Fruit fly (Drosophila melanogaster) whole organism, embryonic: Measurements from ENCODE around the gene eEF1delta.

Experiments used
- Atf3 ChIP-seq: fragments of 200-800 bp; sonication (Bioruptor generic); optimal IDR thresholded peaks from 3 replicates; lab custom pipeline; 2016; ENCODE audit warnings: missing biosample characterization, missing genetic modification characterization
- Atf6 ChIP-seq: fragments of 200-800 bp; sonication (Bioruptor generic); IDR thresholded peaks from 2 replicates; pipeline ENCODE4 v1.3.6; 2022; ENCODE audit warnings: missing biosample characterization, missing genetic modification characterization
- Bdp1 ChIP-seq: fragments of 200-800 bp; sonication (Bioruptor generic); optimal IDR thresholded peaks from 3 replicates; lab custom pipeline; 2016; ENCODE audit warnings: missing biosample characterization, missing genetic modification characterization
- CG10274 ChIP-seq: fragments of 200-800 bp; sonication (Bioruptor generic); optimal IDR thresholded peaks from 3 replicates; lab custom pipeline; 2017; ENCODE audit warnings: missing biosample characterization, mild to moderate bottlenecking, missing genetic modification characterization
- CG11093 ChIP-seq: fragments of 200-800 bp; sonication (Bioruptor generic); IDR thresholded peaks from 3 replicates; pipeline ENCODE4 v1.3.6; 2022; ENCODE audit warnings: missing biosample characterization, missing genetic modification characterization
- CG14860 ChIP-seq: fragments of 200-800 bp; sonication (Bioruptor generic); IDR thresholded peaks from 3 replicates; pipeline ENCODE4 v1.3.6; 2022; ENCODE audit warnings: missing biosample characterization, missing genetic modification characterization; ENCODE audit not compliant: partially characterized antibody
- CG1603 ChIP-seq: fragments of 200-800 bp; sonication (Bioruptor generic); optimal IDR thresholded peaks from 2 replicates; lab custom pipeline; 2019; ENCODE audit warnings: missing biosample characterization, mild to moderate bottlenecking, missing genetic modification characterization, moderate library complexity
- CG17186 ChIP-seq: fragments of 200-800 bp; sonication (Bioruptor generic); optimal IDR thresholded peaks from 3 replicates; lab custom pipeline; 2017; ENCODE audit warnings: missing biosample characterization, missing genetic modification reagents, missing genetic modification characterization
- CG43689 ChIP-seq: fragments of 200-800 bp; sonication (Bioruptor generic); IDR thresholded peaks from 2 replicates; pipeline ENCODE4 v1.3.6; 2022; ENCODE audit warnings: missing biosample characterization, missing genetic modification characterization
- CG5245 ChIP-seq: fragments of 200-800 bp; sonication (Bioruptor generic); optimal IDR thresholded peaks from 3 replicates; lab custom pipeline; 2016; ENCODE audit warnings: missing biosample characterization, missing genetic modification characterization
- CG6272 ChIP-seq: fragments of 200-800 bp; sonication (Bioruptor generic); IDR thresholded peaks from 2 replicates; pipeline ENCODE4 v1.3.6; 2022; ENCODE audit warnings: missing biosample characterization, missing genetic modification characterization
- CG6689 ChIP-seq: fragments of 200-800 bp; sonication (Bioruptor generic); IDR thresholded peaks from 2 replicates; pipeline ENCODE4 v1.3.6; 2022; ENCODE audit warnings: missing biosample characterization, missing genetic modification characterization
- CG6765 ChIP-seq: fragments of 200-800 bp; sonication (Bioruptor generic); optimal IDR thresholded peaks from 3 replicates; lab custom pipeline; 2017; ENCODE audit warnings: missing biosample characterization, mild to moderate bottlenecking, missing genetic modification characterization
- CG7786 ChIP-seq: fragments of 200-800 bp; sonication (Bioruptor generic); optimal IDR thresholded peaks from 2 replicates; lab custom pipeline; 2016; ENCODE audit warnings: missing biosample characterization, missing genetic modification characterization
- CG7928 ChIP-seq: fragments of 200-800 bp; sonication (Bioruptor generic); optimal IDR thresholded peaks from 2 replicates; lab custom pipeline; 2017; ENCODE audit warnings: missing biosample characterization, mild to moderate bottlenecking, missing genetic modification characterization
- CG7963 ChIP-seq: fragments of 200-800 bp; sonication (Bioruptor generic); IDR thresholded peaks from 3 replicates; pipeline ENCODE4 v1.3.6; 2022; ENCODE audit warnings: missing biosample characterization, missing genetic modification characterization; ENCODE audit not compliant: partially characterized antibody
- CG8924 ChIP-seq: fragments of 200-800 bp; optimal IDR thresholded peaks from 3 replicates; lab custom pipeline; 2019; ENCODE audit warnings: missing biosample characterization, mild to moderate bottlenecking, missing genetic modification characterization, moderate library complexity
- Camta ChIP-seq: fragments of 200-800 bp; sonication (Bioruptor generic); optimal IDR thresholded peaks from 2 replicates; lab custom pipeline; 2016; ENCODE audit warnings: missing biosample characterization, missing genetic modification characterization
- Dbx ChIP-seq: fragments of 200-800 bp; sonication (Bioruptor generic); IDR thresholded peaks from 3 replicates; pipeline ENCODE4 v1.3.6; 2022; ENCODE audit warnings: missing biosample characterization, missing genetic modification characterization
- Doc3 ChIP-seq: fragments of 200-800 bp; sonication (Bioruptor generic); IDR thresholded peaks from 3 replicates; pipeline ENCODE4 v1.3.6; 2022; ENCODE audit warnings: missing biosample characterization, missing genetic modification characterization; ENCODE audit not compliant: partially characterized antibody
- HHEX ChIP-seq: fragments of 200-800 bp; sonication (Bioruptor generic); optimal IDR thresholded peaks from 3 replicates; lab custom pipeline; 2017; ENCODE audit warnings: missing biosample characterization, mild to moderate bottlenecking, missing genetic modification characterization, missing genetic modification reagents
- HLH3B ChIP-seq: fragments of 200-800 bp; sonication (Bioruptor generic); IDR thresholded peaks from 2 replicates; pipeline ENCODE4 v1.3.6; 2022; ENCODE audit warnings: missing biosample characterization, missing genetic modification characterization
- HmgD ChIP-seq: fragments of 200-800 bp; sonication (Bioruptor generic); optimal IDR thresholded peaks from 3 replicates; lab custom pipeline; 2016; ENCODE audit warnings: missing biosample characterization, missing genetic modification characterization
- Lpt ChIP-seq: fragments of >200 bp; optimal IDR thresholded peaks from 2 replicates; lab custom pipeline; 2018; ENCODE audit warnings: missing biosample characterization, missing genetic modification characterization
- MTF-1 ChIP-seq: fragments of 200-800 bp; sonication (Bioruptor generic); optimal IDR thresholded peaks from 2 replicates; lab custom pipeline; 2018; ENCODE audit warnings: missing biosample characterization, mild to moderate bottlenecking, missing genetic modification characterization, borderline replicate concordance
- NfI ChIP-seq: fragments of 200-800 bp; sonication (Bioruptor generic); optimal IDR thresholded peaks from 3 replicates; lab custom pipeline; 2018; ENCODE audit warnings: missing biosample characterization, mild to moderate bottlenecking, missing genetic modification characterization, moderate library complexity
- Oli ChIP-seq: fragments of 200-800 bp; sonication (Bioruptor generic); optimal IDR thresholded peaks from 2 replicates; lab custom pipeline; 2018; ENCODE audit warnings: missing biosample characterization, mild to moderate bottlenecking, missing genetic modification characterization, moderate library complexity
- Pdp1 ChIP-seq, 2 experiments: fragments of 200-800 bp; sonication (Bioruptor generic); optimal IDR thresholded peaks; 3 replicates each; lab custom pipeline; 2016; ENCODE audit warnings: missing biosample characterization in 2 of 2, missing genetic modification characterization in 2 of 2, mild to moderate bottlenecking in 1 of 2, moderate library complexity in 1 of 2
- Rx ChIP-seq: fragments of 200-800 bp; sonication (Bioruptor generic); IDR thresholded peaks from 2 replicates; pipeline ENCODE4 v1.3.6; 2022; ENCODE audit warnings: missing biosample characterization, missing genetic modification characterization
- Usf ChIP-seq: fragments of 200-800 bp; sonication (Bioruptor generic); optimal IDR thresholded peaks from 2 replicates; lab custom pipeline; 2017; ENCODE audit warnings: missing genotype, missing biosample characterization, missing genetic modification characterization
- amos ChIP-seq: fragments of 200-800 bp; sonication (Bioruptor generic); IDR thresholded peaks from 2 replicates; pipeline ENCODE4 v1.3.6; 2022; ENCODE audit warnings: missing biosample characterization, missing genetic modification characterization; ENCODE audit not compliant: partially characterized antibody
- chif ChIP-seq, 2 experiments: fragments of 200-800 bp; sonication (Bioruptor generic); optimal IDR thresholded peaks; 3 replicates each; lab custom pipeline; 2016; ENCODE audit warnings: missing biosample characterization in 2 of 2, missing genetic modification characterization in 2 of 2
- croc ChIP-seq: fragments of 200-800 bp; sonication (Bioruptor generic); conservative IDR thresholded peaks from 3 replicates; pipeline ENCODE4 v1.3.6; 2022; ENCODE audit warnings: missing biosample characterization, missing genetic modification characterization
- emc ChIP-seq: fragments of 200-800 bp; sonication (Bioruptor generic); optimal IDR thresholded peaks from 2 replicates; lab custom pipeline; 2016; ENCODE audit warnings: missing biosample characterization, missing genetic modification characterization
- en ChIP-seq: fragments of 200-800 bp; sonication (Bioruptor generic); optimal IDR thresholded peaks from 2 replicates; lab custom pipeline; 2016; ENCODE audit warnings: missing biosample characterization, missing genetic modification characterization
- jing ChIP-seq: fragments of 200-800 bp; sonication (Bioruptor generic); optimal IDR thresholded peaks from 2 replicates; lab custom pipeline; 2018; ENCODE audit warnings: missing biosample characterization, mild to moderate bottlenecking, missing genetic modification characterization
- lola ChIP-seq, 3 experiments: fragments of >200 bp in 2 of 3; fragments of 200-800 bp in 1 of 3; sonication (Bioruptor generic) in 1 of 3; optimal IDR thresholded peaks; 2 replicates each; lab custom pipeline; 2017 to 2019; ENCODE audit warnings: missing biosample characterization in 3 of 3, missing genetic modification characterization in 3 of 3, mild to moderate bottlenecking in 1 of 3, moderate library complexity in 1 of 3
- onecut ChIP-seq: fragments of 200-800 bp; sonication (Bioruptor generic); IDR thresholded peaks from 2 replicates; pipeline ENCODE4 v1.3.6; 2022; ENCODE audit warnings: missing biosample characterization, missing genetic modification characterization
- otp ChIP-seq: fragments of 200-800 bp; sonication (Bioruptor generic); IDR thresholded peaks from 3 replicates; pipeline ENCODE4, ENCODE4 v1.3.6; 2022; ENCODE audit warnings: missing biosample characterization, missing genetic modification characterization
- peb ChIP-seq: fragments of 200-800 bp; sonication (Bioruptor generic); IDR thresholded peaks from 2 replicates; pipeline ENCODE4 v1.3.6; 2022; ENCODE audit warnings: missing biosample characterization, missing genetic modification characterization
- pfk ChIP-seq: fragments of 200-800 bp; sonication (Bioruptor generic); optimal IDR thresholded peaks from 2 replicates; lab custom pipeline; 2018; ENCODE audit warnings: missing biosample characterization, mild to moderate bottlenecking, missing genetic modification characterization, moderate library complexity
- run ChIP-seq: fragments of 200-800 bp; sonication (Bioruptor generic); optimal IDR thresholded peaks from 3 replicates; lab custom pipeline; 2018; ENCODE audit warnings: missing biosample characterization, mild to moderate bottlenecking, missing genetic modification characterization
- sd ChIP-seq: fragments of 200-800 bp; sonication (Bioruptor generic); optimal IDR thresholded peaks from 3 replicates; lab custom pipeline; 2018; ENCODE audit warnings: missing biosample characterization, mild to moderate bottlenecking, missing genetic modification characterization, moderate library complexity
- sim ChIP-seq: fragments of 200-800 bp; sonication (Bioruptor generic); IDR thresholded peaks from 2 replicates; pipeline ENCODE4 v1.3.6; 2022; ENCODE audit warnings: missing biosample characterization, missing genetic modification characterization
- tgo ChIP-seq: fragments of 200-800 bp; sonication (Bioruptor generic); IDR thresholded peaks from 3 replicates; pipeline ENCODE4 v1.3.6; 2022; ENCODE audit warnings: missing biosample characterization, missing genetic modification characterization
- trem ChIP-seq: fragments of 200-800 bp; optimal IDR thresholded peaks from 3 replicates; lab custom pipeline; 2019; ENCODE audit warnings: missing biosample characterization, mild to moderate bottlenecking, missing genetic modification characterization, moderate library complexity

The eEF1delta gene

DNA sequence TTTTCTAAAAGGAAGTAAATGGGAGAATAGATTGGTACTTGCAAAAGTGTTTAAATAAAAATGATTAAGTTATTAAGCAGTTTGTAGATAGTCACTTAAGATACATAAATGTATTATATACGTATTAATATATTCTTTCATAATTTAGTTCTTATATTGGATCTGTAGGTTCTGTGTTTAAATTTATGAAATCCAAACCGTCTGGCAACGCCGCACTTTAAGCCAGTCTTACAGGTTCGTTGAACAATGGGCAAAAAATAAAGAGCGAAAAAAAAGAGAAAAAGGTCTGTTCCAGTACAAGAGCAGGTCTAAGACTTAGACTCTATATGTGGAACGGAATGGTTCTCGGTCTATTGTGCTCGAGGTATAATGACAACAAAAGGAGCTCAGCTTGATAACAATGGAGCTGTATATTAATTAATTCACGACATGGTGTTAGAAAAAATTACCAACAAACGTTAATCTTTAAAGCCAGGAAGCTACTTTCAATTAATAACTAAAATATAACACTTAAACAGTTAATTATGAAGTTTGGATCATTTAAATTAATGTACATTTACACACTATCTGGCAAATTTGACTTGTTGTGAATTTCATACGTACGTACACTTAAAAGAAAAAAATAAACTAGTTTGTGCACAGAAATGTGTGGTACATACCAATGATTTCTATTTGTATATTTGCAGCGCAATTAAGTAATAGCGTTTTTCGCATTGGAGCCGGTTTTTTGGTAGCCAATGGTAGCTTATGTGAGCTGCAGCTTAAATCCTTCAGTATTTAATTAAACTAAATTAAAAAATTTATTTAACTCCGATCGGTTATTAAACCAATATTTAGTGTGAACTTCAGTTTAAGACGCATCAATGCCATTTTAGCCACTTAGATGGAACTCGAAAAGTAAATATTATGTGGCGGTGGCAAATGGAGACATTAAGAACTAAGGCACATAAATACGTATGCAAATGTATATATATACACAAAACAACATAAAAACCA is 23.2 kb upstream of the eEF1delta start, which contains the start of gene CG5731 (continued):
- no peak for TF ChIP-seq CG6272
- peak; percentile 10 for TF ChIP-seq trem (tag; lab: Kevin White, UChicago)
- TF ChIP-seq Dbx (GFP tag; lab: Robert Waterston, UW) = no peak
- TF ChIP-seq CG5245 (GFP tag; lab: Kevin White, UChicago) = no peak
- no peak for TF ChIP-seq Atf3 (GFP tag; lab: Kevin White, UChicago)
- TF ChIP-seq sd (tag; lab: Kevin White, UChicago) = no peak
- no peak for TF ChIP-seq CG7786
- no peak for TF ChIP-seq otp (GFP tag; lab: Robert Waterston, UW)
- peak; percentile 2 for TF ChIP-seq CG8924
- TF ChIP-seq NfI (GFP tag; lab: Kevin White, UChicago) = no peak
- TF ChIP-seq CG7963 (GFP tag; lab: Robert Waterston, UW) = no peak
- TF ChIP-seq CG14860 (GFP tag; lab: Robert Waterston, UW) = no peak
- TF ChIP-seq emc (GFP tag; lab: Kevin White, UChicago) = no peak
- TF ChIP-seq chif (GFP tag; optimal IDR thresholded peaks at IDR 0.05; lab: Kevin White, UChicago) = no peak
- TF ChIP-seq HmgD (GFP tag; lab: Kevin White, UChicago) = no peak
- TF ChIP-seq onecut (GFP tag; lab: Robert Waterston, UW) = no peak
- no peak for TF ChIP-seq Camta
- TF ChIP-seq tgo (GFP tag; lab: Robert Waterston, UW) = no peak
- TF ChIP-seq CG6765 (GFP tag; lab: Kevin White, UChicago) = no peak
- no peak for TF ChIP-seq en (GFP tag; lab: Kevin White, UChicago)
- no peak for TF ChIP-seq CG43689 (GFP tag; lab: Robert Waterston, UW)
- no peak for TF ChIP-seq CG11093 (GFP tag; lab: Robert Waterston, UW)
- no peak for TF ChIP-seq Rx (GFP tag; lab: Robert Waterston, UW)
- TF ChIP-seq peb (GFP tag; lab: Robert Waterston, UW) = no peak
- TF ChIP-seq Atf6 (GFP tag; lab: Robert Waterston, UW) = no peak
- peak; percentile 89 for TF ChIP-seq pfk (GFP tag; lab: Kevin White, UChicago)
- TF ChIP-seq lola (GFP tag; optimal IDR thresholded peaks at IDR 0.05; lab: Kevin White, UChicago) = no peak
- no peak for TF ChIP-seq CG17186 (GFP tag; lab: Kevin White, UChicago)
- TF ChIP-seq amos (GFP tag; lab: Robert Waterston, UW) = no peak
- TF ChIP-seq CG7928 (GFP tag; lab: Kevin White, UChicago) = no peak
- TF ChIP-seq, all 482 proteins: peak for 24

DNA sequence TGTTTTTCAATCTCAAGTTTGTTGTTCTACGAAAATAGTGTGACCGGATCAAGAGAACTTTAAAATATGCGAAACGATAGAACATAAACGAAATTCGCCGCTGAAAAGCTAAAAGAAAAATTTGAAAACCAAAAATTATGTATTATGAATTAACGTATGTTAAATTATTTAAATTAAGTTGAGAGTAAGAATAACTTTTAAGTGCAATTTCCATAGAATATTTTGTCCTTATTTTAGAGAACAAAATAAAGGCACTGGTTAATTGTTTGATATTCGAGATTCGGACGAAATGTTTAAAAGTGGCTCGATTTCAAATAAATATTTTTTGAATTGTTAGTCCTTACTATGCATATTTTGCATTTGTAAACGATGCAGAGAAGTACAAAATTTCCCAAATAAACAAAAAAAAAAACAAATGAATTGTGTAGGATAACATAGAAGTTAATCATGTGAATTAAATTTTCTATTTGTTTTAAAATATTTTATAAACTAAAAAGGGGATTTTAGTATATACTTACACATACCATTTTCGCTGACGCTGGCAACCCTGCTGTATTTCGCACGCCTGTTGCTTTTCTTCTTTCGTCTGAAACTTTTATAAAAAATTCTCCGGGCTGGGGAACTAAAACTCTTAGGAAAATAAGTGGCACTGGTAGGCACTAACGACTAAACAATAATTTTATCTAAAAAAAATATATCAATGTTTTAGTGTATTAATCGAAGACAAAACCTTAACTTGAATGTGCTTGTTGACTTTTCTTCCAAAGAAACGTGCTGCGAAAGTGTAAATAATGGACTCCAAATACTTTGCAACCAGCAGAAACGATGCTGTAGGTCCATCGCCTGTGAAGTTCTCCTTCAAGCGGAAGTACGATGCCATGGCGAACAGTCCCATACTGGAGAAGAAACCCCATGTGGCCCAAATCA is 21.4 kb upstream of the eEF1delta start, which contains the start of the genes CG5727 and ath:
TSS of gene CG5727 (minus strand) at position 51 of the 927 bp plus-strand sequence.
TSS of gene ath (plus strand) at position 513 of the 927 bp plus-strand sequence.
- no peak for TF ChIP-seq Lpt
- TF ChIP-seq sim (GFP tag; lab: Robert Waterston, UW) = no peak
- TF ChIP-seq Oli (tag; lab: Kevin White, UChicago) = no peak
- TF ChIP-seq CG6689 (GFP tag; lab: Robert Waterston, UW) = peak; percentile 38; the same call in 1 of the 2 replicates
- TF ChIP-seq Pdp1 (GFP tag; optimal IDR thresholded peaks at IDR 0.05; lab: Kevin White, UChicago) = no peak
- no peak for TF ChIP-seq MTF-1 (GFP tag; lab: Kevin White, UChicago)
- TF ChIP-seq CG43689 (GFP tag; lab: Robert Waterston, UW) = no peak
- TF ChIP-seq jing (GFP tag; lab: Kevin White, UChicago) = no peak
- no peak for TF ChIP-seq CG1603 (tag; lab: Kevin White, UChicago)
- no peak for TF ChIP-seq run (tag; lab: Kevin White, UChicago)
- TF ChIP-seq CG10274 (GFP tag; lab: Kevin White, UChicago) = no peak
- no peak for TF ChIP-seq HLH3B (GFP tag; lab: Robert Waterston, UW)
- TF ChIP-seq croc (GFP tag; lab: Robert Waterston, UW) = no peak
- TF ChIP-seq Bdp1 (GFP tag; lab: Kevin White, UChicago) = no peak
- TF ChIP-seq Doc3 (GFP tag; lab: Robert Waterston, UW) = no peak
- no peak for TF ChIP-seq HHEX (GFP tag; lab: Kevin White, UChicago)
- no peak for TF ChIP-seq Usf
